Fruit fly (Drosophila melanogaster): ENCODE data around the gene alpha-Est8.

alpha-Est8 gene

dm6 chr3R:7473767-7474254 lies 41.7 kb downstream of the alpha-Est8 start, which contains the start of gene CG1142:
TSS of gene CG1142 (minus strand) at chr3R:7473781.
- peak; percentile 99 for TF ChIP-seq Sp1 (GFP tag; optimal IDR thresholded peaks at IDR 0.05)
- TF ChIP-seq jim (GFP tag; optimal IDR thresholded peaks at IDR 0.05): no peak
- TF ChIP-seq woc (GFP tag; optimal IDR thresholded peaks at IDR 0.05): peak; percentile 91
- peak; percentile 87 for TF ChIP-seq dsf (GFP tag; optimal IDR thresholded peaks at IDR 0.05; ENCODE audit: borderline replicate concordance)
- TF ChIP-seq Myc (optimal IDR thresholded peaks at IDR 0.05): no peak
- TF ChIP-seq psq (GFP tag; optimal IDR thresholded peaks at IDR 0.05): peak; percentile 94
- no peak for TF ChIP-seq N (GFP tag; optimal IDR thresholded peaks at IDR 0.05)
- no peak for TF ChIP-seq lola (GFP tag; optimal IDR thresholded peaks at IDR 0.05)
- TF ChIP-seq Jra (GFP tag; optimal IDR thresholded peaks at IDR 0.05): peak; percentile 92
- TF ChIP-seq tai (GFP tag; optimal IDR thresholded peaks at IDR 0.05): peak; percentile 95
- no peak for TF ChIP-seq Abd-B (GFP tag; optimal IDR thresholded peaks at IDR 0.05)
- TF ChIP-seq Hr83 (GFP tag; optimal IDR thresholded peaks at IDR 0.05; ENCODE audit: poor library complexity, severe bottlenecking): peak; percentile 88
- TF ChIP-seq Rel (GFP tag; optimal IDR thresholded peaks at IDR 0.05): peak; percentile 13
- TF ChIP-seq Rel (tag; optimal IDR thresholded peaks at IDR 0.05): peak; percentile 89
- peak; percentile 98 for TF ChIP-seq rgr (GFP tag; optimal IDR thresholded peaks at IDR 0.05)
- TF ChIP-seq dmrt93B (GFP tag; optimal IDR thresholded peaks at IDR 0.05): peak; percentile 94
- peak; percentile 96 for TF ChIP-seq OdsH (GFP tag; optimal IDR thresholded peaks at IDR 0.05)
- TF ChIP-seq dl (GFP tag; optimal IDR thresholded peaks at IDR 0.05; ENCODE audit: insufficient read depth in 1 of 2, partially characterized antibody in 2 of 2): no peak
- peak; percentile 82 for TF ChIP-seq CrebA (GFP tag; optimal IDR thresholded peaks at IDR 0.05; ENCODE audit: borderline replicate concordance)
- TF ChIP-seq GATAd (GFP tag; optimal IDR thresholded peaks at IDR 0.05): peak; percentile 89
- TF ChIP-seq Dfd (GFP tag; optimal IDR thresholded peaks at IDR 0.05): peak; percentile 58
- TF ChIP-seq CG32264 (GFP tag; optimal IDR thresholded peaks at IDR 0.05): peak; percentile 89
- TF ChIP-seq Mio (GFP tag; optimal IDR thresholded peaks at IDR 0.05): peak; percentile 84
- TF ChIP-seq brk (GFP tag; optimal IDR thresholded peaks at IDR 0.05): peak; percentile 93
- TF ChIP-seq usp (GFP tag; optimal IDR thresholded peaks at IDR 0.05): no peak
- TF ChIP-seq ey (GFP tag; optimal IDR thresholded peaks at IDR 0.05): peak; percentile 96
- TF ChIP-seq fru (GFP tag; optimal IDR thresholded peaks at IDR 0.05): peak; percentile 96
- TF ChIP-seq sage (GFP tag; optimal IDR thresholded peaks at IDR 0.05): peak; percentile 91
- peak; percentile 96 for TF ChIP-seq Hnf4 (GFP tag; optimal IDR thresholded peaks at IDR 0.05)
- peak; percentile 95 for TF ChIP-seq br (GFP tag; optimal IDR thresholded peaks at IDR 0.05)
- TF ChIP-seq foxo (GFP tag; optimal IDR thresholded peaks at IDR 0.05): peak; percentile 85 to 97
- peak; percentile 96 for TF ChIP-seq CG9705 (GFP tag; optimal IDR thresholded peaks at IDR 0.05)
- peak; percentile 99 for TF ChIP-seq HLH106 (tag; optimal IDR thresholded peaks at IDR 0.05)
- TF ChIP-seq Hr78 (GFP tag; optimal IDR thresholded peaks at IDR 0.05): no peak
- no peak for TF ChIP-seq Dif (GFP tag; optimal IDR thresholded peaks at IDR 0.05; ENCODE audit: partially characterized antibody)
- TF ChIP-seq pan (optimal IDR thresholded peaks at IDR 0.05): no peak
- peak; percentile 96 for TF ChIP-seq sv (GFP tag; optimal IDR thresholded peaks at IDR 0.05)
- TF ChIP-seq Vsx2 (GFP tag; optimal IDR thresholded peaks at IDR 0.05; ENCODE audit: partially characterized antibody): no peak
- TF ChIP-seq h (GFP tag; optimal IDR thresholded peaks at IDR 0.05): peak; percentile 96

- TF ChIP-seq CrebA (GFP tag; optimal IDR thresholded peaks at IDR 0.05; ENCODE audit: borderline replicate concordance) (peak; percentile 30), woc (GFP tag; optimal IDR thresholded peaks at IDR 0.05) (no peak), pan (optimal IDR thresholded peaks at IDR 0.05) (no peak), Rel (GFP tag; optimal IDR thresholded peaks at IDR 0.05) (no peak), Rel (tag; optimal IDR thresholded peaks at IDR 0.05) (peak; percentile 82), Myc (optimal IDR thresholded peaks at IDR 0.05) (peak; percentile 8)
Observed at dm6 chr3R:7471894-7472293, 43.6 kb downstream of the alpha-Est8 start.

Measured in whole organism, wandering third instar larva.